Worm (Caenorhabditis elegans) whole organism, midembryonic: Measurements from ENCODE around the gene F39G3.3.

Experiments
- flt-1 ChIP-seq: fragments of 200-800 bp; sonication (Bioruptor generic); IDR thresholded peaks from 2 replicates; pipeline ENCODE4 v1.3.6; 2022; ENCODE audit warnings: missing genetic modification characterization, missing compliant biosample characterization
- klf-2 ChIP-seq: fragments of 200-800 bp; sonication (Bioruptor generic); conservative IDR thresholded peaks from 2 replicates; pipeline ENCODE4 v1.3.6; 2022; ENCODE audit warnings: missing genetic modification reagents, missing genetic modification characterization, missing compliant biosample characterization
- tab-1 ChIP-seq: fragments of 200-800 bp; sonication (Bioruptor generic); IDR thresholded peaks from 2 replicates; pipeline ENCODE4 v1.3.6; 2022; ENCODE audit warnings: missing genetic modification characterization, missing compliant biosample characterization
- ztf-23 ChIP-seq: fragments of 200-800 bp; sonication (Bioruptor generic); IDR thresholded peaks from 2 replicates; pipeline ENCODE4 v1.3.6; 2022; ENCODE audit warnings: missing genetic modification reagents, missing genetic modification characterization, missing compliant biosample characterization
- ztf-29 ChIP-seq: fragments of 200-800 bp; sonication (Bioruptor generic); IDR thresholded peaks from 2 replicates; pipeline ENCODE4 v1.3.6; 2022; ENCODE audit warnings: missing genetic modification reagents, missing genetic modification characterization, missing compliant biosample characterization

DNA sequence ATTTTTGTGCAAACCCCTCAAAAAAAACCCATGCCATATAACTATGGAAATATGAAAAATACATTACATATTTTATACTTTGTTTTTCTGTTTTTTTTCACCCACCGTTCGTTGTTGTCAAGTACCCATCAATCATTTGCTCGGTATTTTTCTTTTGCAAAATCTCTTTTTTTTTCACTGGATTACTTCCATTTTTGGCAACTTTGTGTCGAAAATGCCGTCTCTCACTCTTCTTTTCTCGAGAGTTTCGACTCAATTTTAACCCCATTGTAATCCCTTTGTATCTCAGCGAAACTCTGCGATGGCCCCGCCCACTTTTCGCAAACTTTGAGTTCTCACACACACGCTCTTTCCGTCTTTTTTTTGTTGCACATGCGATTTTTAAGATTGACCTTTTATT is 43.4 kb downstream of the F39G3.3 start:
- TF ChIP-seq ztf-29 (GFP tag; lab: Robert Waterston, UW) (no peak), klf-2 (GFP tag; lab: Robert Waterston, UW) (no peak), flt-1 (GFP tag; lab: Robert Waterston, UW) (no peak), ztf-23 (no peak), tab-1 (GFP tag; lab: Robert Waterston, UW) (no peak)
